Fruit fly (Drosophila melanogaster): Measurements from ENCODE around the gene fray.

dm6 chr3R:18559569-18559968, 13.3 kb upstream of the fray start, which contains the start of gene CG7691:
- TF ChIP-seq psq (GFP tag; optimal IDR thresholded peaks at IDR 0.05): no peak
- no peak for TF ChIP-seq CrebA (GFP tag; optimal IDR thresholded peaks at IDR 0.05; ENCODE audit: borderline replicate concordance)
- no peak for TF ChIP-seq Myc (optimal IDR thresholded peaks at IDR 0.05)
- TF ChIP-seq h (GFP tag; optimal IDR thresholded peaks at IDR 0.05): no peak
- TF ChIP-seq Sp1 (GFP tag; optimal IDR thresholded peaks at IDR 0.05): no peak
- no peak for TF ChIP-seq Dfd (GFP tag; optimal IDR thresholded peaks at IDR 0.05)
- no peak for TF ChIP-seq HLH106 (tag; optimal IDR thresholded peaks at IDR 0.05)
- no peak for TF ChIP-seq usp (GFP tag; optimal IDR thresholded peaks at IDR 0.05)
- no peak for TF ChIP-seq GATAd (GFP tag; optimal IDR thresholded peaks at IDR 0.05)
